Fruit fly (Drosophila melanogaster): ENCODE results near the gene CG8379.

The CG8379 gene

dm6 chr3R:8813164-8813629, 11.0 kb upstream of the CG8379 start, which contains the start of gene CG9837:
TSS of gene CG9837 (minus strand) at chr3R:8813579.
- TF ChIP-seq D1 (tag; optimal IDR thresholded peaks at IDR 0.05): no peak
- TF ChIP-seq Pif1B (GFP tag; optimal IDR thresholded peaks at IDR 0.05): no peak
- TF ChIP-seq CG4496 (GFP tag; IDR thresholded peaks at IDR 0.05): no peak
- TF ChIP-seq CG8301 (tag; optimal IDR thresholded peaks at IDR 0.05): no peak
- no peak for TF ChIP-seq CG34367 (tag; optimal IDR thresholded peaks at IDR 0.05)
- no peak for TF ChIP-seq CG12605 (GFP tag; IDR thresholded peaks at IDR 0.05)
- TF ChIP-seq fd96Ca (GFP tag; IDR thresholded peaks at IDR 0.05): no peak

DNA sequence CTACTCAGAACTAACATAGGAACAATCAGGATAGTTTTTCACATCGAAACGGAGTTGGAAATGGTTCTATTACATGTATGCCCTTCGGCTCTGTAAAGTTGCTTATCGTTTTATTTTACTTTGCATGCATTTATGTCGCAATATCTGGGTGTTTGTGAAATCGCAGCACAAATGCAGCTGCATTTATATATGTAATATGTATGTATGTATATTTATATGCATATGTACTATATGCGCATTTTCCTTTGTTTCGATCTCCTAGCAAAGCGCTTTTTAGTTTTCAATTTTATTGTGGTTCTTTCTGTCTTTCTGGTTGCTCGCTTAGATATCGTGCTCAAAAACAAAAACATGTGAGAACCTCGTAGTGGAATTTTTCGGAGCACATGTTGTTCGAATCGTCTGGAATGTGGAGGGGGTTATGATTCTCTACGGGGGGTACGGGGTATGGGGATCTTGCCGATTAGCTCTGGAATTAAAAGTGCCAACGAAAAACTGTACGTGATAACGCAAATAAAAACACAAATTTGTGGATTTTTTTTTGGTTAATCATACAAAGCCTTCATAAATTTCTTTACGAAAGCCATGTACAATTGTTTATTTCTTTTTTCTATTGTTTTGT, 10.1 kb upstream of the CG8379 start:
- no peak for TF ChIP-seq Ets98B (GFP tag; IDR thresholded peaks at IDR 0.05)
- no peak for TF ChIP-seq CG8301 (tag; optimal IDR thresholded peaks at IDR 0.05)
- no peak for TF ChIP-seq rn (GFP tag; IDR thresholded peaks at IDR 0.05)
- no peak for TF ChIP-seq CG9948 (tag; optimal IDR thresholded peaks at IDR 0.05)
- TF ChIP-seq D1 (tag; optimal IDR thresholded peaks at IDR 0.05): no peak
- TF ChIP-seq CG32121 (GFP tag; IDR thresholded peaks at IDR 0.05): no peak
- no peak for TF ChIP-seq Snoo (tag; optimal IDR thresholded peaks at IDR 0.05)
- TF ChIP-seq CG13204 (GFP tag; optimal IDR thresholded peaks at IDR 0.05): no peak
- TF ChIP-seq CG8159 (tag; optimal IDR thresholded peaks at IDR 0.05): no peak
- TF ChIP-seq CG14655 (GFP tag; optimal IDR thresholded peaks at IDR 0.05): no peak
- no peak for TF ChIP-seq CG4496 (GFP tag; IDR thresholded peaks at IDR 0.05)
- no peak for TF ChIP-seq EcR (GFP tag; optimal IDR thresholded peaks at IDR 0.05)
- TF ChIP-seq CG17806 (tag; optimal IDR thresholded peaks at IDR 0.05): no peak
- no peak for TF ChIP-seq Pif1B (GFP tag; optimal IDR thresholded peaks at IDR 0.05)
- TF ChIP-seq gl (tag; optimal IDR thresholded peaks at IDR 0.05): no peak
- no peak for TF ChIP-seq CG12605 (GFP tag; IDR thresholded peaks at IDR 0.05)
- TF ChIP-seq CG34367 (tag; optimal IDR thresholded peaks at IDR 0.05): no peak
- no peak for TF ChIP-seq Pif1A (GFP tag; optimal IDR thresholded peaks at IDR 0.05)
- TF ChIP-seq CG10348 (GFP tag; IDR thresholded peaks at IDR 0.05): no peak

DNA sequence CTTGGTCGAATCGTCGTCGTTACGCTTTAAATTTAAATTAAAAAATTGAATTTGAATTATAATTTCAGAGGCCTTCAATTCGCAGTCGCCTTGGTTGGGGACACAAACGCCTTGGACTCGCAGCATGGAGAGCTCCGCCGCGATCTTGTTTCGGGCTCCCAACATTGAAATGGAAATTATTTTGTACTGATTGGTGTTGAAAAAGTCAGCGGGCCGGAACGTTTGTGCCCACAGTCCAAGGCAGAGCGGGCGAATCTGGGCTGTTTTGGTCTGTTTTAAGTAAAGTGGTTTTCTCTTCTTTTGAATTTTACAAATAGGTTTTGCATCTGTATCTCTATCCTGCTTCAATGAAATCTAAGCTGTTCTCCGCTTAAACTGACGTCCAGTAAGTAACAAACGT, 9.1 kb upstream of the CG8379 start:
- no peak for TF ChIP-seq Snoo (tag; optimal IDR thresholded peaks at IDR 0.05)
- no peak for TF ChIP-seq Pif1A (GFP tag; optimal IDR thresholded peaks at IDR 0.05)
- TF ChIP-seq CG9948 (tag; optimal IDR thresholded peaks at IDR 0.05): no peak
- no peak for TF ChIP-seq CG13204 (GFP tag; optimal IDR thresholded peaks at IDR 0.05)
- no peak for TF ChIP-seq CG12605 (GFP tag; IDR thresholded peaks at IDR 0.05)
- TF ChIP-seq Ets98B (GFP tag; IDR thresholded peaks at IDR 0.05): no peak
- no peak for TF ChIP-seq CG10348 (GFP tag; IDR thresholded peaks at IDR 0.05)

dm6 chr3R:8818239-8818638, 6.0 kb upstream of the CG8379 start:
- TF ChIP-seq rn (GFP tag; IDR thresholded peaks at IDR 0.05): no peak
- no peak for TF ChIP-seq Ets98B (GFP tag; IDR thresholded peaks at IDR 0.05)
- no peak for TF ChIP-seq Pif1A (GFP tag; optimal IDR thresholded peaks at IDR 0.05)
- no peak for TF ChIP-seq CG8301 (tag; optimal IDR thresholded peaks at IDR 0.05)
- TF ChIP-seq CG8159 (tag; optimal IDR thresholded peaks at IDR 0.05): no peak
- no peak for TF ChIP-seq CG4496 (GFP tag; IDR thresholded peaks at IDR 0.05)
- no peak for TF ChIP-seq CG12605 (GFP tag; IDR thresholded peaks at IDR 0.05)
- no peak for TF ChIP-seq EcR (GFP tag; optimal IDR thresholded peaks at IDR 0.05)

- no peak for TF ChIP-seq CG8159 (tag; optimal IDR thresholded peaks at IDR 0.05)
- peak; percentile 30 for TF ChIP-seq EcR (GFP tag; optimal IDR thresholded peaks at IDR 0.05)
- TF ChIP-seq fd96Ca (GFP tag; IDR thresholded peaks at IDR 0.05): peak; percentile 42; the same call in 1 of the 3 replicates
- TF ChIP-seq Ets98B (GFP tag; IDR thresholded peaks at IDR 0.05): peak; percentile 7; the same call in 1 of the 2 replicates
- TF ChIP-seq gl (tag; optimal IDR thresholded peaks at IDR 0.05): peak; percentile 33
These were observed 4.6 kb upstream of the CG8379 start for dm6 chr3R:8819551-8820057.

dm6 chr3R:8820428-8820912, 3.7 kb upstream of the CG8379 start, which contains the start of gene aqz:
TSS of gene aqz (minus strand) at chr3R:8820682.
- TF ChIP-seq CG34367 (tag; optimal IDR thresholded peaks at IDR 0.05): peak; percentile 36
- TF ChIP-seq Snoo (tag; optimal IDR thresholded peaks at IDR 0.05): peak; percentile 12
- no peak for TF ChIP-seq CG13204 (GFP tag; optimal IDR thresholded peaks at IDR 0.05)
- TF ChIP-seq CG15710 (tag; optimal IDR thresholded peaks at IDR 0.05): no peak
- TF ChIP-seq CG12605 (GFP tag; IDR thresholded peaks at IDR 0.05): peak; percentile 63
- TF ChIP-seq CG4496 (GFP tag; IDR thresholded peaks at IDR 0.05): peak; percentile 68
- no peak for TF ChIP-seq gl (tag; optimal IDR thresholded peaks at IDR 0.05)
- no peak for TF ChIP-seq CG14655 (GFP tag; optimal IDR thresholded peaks at IDR 0.05)
- no peak for TF ChIP-seq rn (GFP tag; IDR thresholded peaks at IDR 0.05)
- TF ChIP-seq CG32121 (GFP tag; IDR thresholded peaks at IDR 0.05): peak; percentile 26; the same call in 1 of the 2 replicates
- TF ChIP-seq Pif1B (GFP tag; optimal IDR thresholded peaks at IDR 0.05): peak; percentile 10
- no peak for TF ChIP-seq CG10348 (GFP tag; IDR thresholded peaks at IDR 0.05)
- peak; percentile 32 for TF ChIP-seq Pif1A (GFP tag; optimal IDR thresholded peaks at IDR 0.05)
- TF ChIP-seq D1 (tag; optimal IDR thresholded peaks at IDR 0.05): peak; percentile 48
- TF ChIP-seq fd96Ca (GFP tag; IDR thresholded peaks at IDR 0.05): no peak
- no peak for TF ChIP-seq CG8159 (tag; optimal IDR thresholded peaks at IDR 0.05)
- peak; percentile 52; the same call in 1 of the 2 replicates for TF ChIP-seq Ets98B (GFP tag; IDR thresholded peaks at IDR 0.05)
- TF ChIP-seq CG17806 (tag; optimal IDR thresholded peaks at IDR 0.05): peak; percentile 2
- TF ChIP-seq CG8301 (tag; optimal IDR thresholded peaks at IDR 0.05): peak; percentile 2
- peak; percentile 9 for TF ChIP-seq EcR (GFP tag; optimal IDR thresholded peaks at IDR 0.05)
- no peak for TF ChIP-seq CG9948 (tag; optimal IDR thresholded peaks at IDR 0.05)

All from whole organism, pupa.